Worm (Caenorhabditis elegans): ENCODE results near the gene F45E4.5.

ce11 chrIV:7611396-7611795, 17.4 kb downstream of the F45E4.5 start:
- TF ChIP-seq rnt-1 (tag; optimal IDR thresholded peaks at IDR 0.05) (no peak), lin-15B (tag; optimal IDR thresholded peaks at IDR 0.05) (no peak), irx-1 (tag; optimal IDR thresholded peaks at IDR 0.05) (no peak), ceh-90 (tag; optimal IDR thresholded peaks at IDR 0.05) (no peak), nhr-76 (tag; optimal IDR thresholded peaks at IDR 0.05) (no peak)
